Worm (Caenorhabditis elegans) whole organism, L3 larva: ENCODE results near the gene unc-68.

Experiments used
- ama-1 ChIP-seq: fragments of 150-350 bp; optimal IDR thresholded peaks from 2 replicates; lab custom pipeline; 2018
- ceh-28 ChIP-seq: fragments of 150-350 bp; optimal IDR thresholded peaks from 2 replicates; lab custom pipeline; 2014; ENCODE audit warnings: missing biosample characterization, missing genetic modification reagents, missing genetic modification characterization
- elt-1 ChIP-seq: fragments of 150-350 bp; optimal IDR thresholded peaks from 2 replicates; lab custom pipeline; 2014; ENCODE audit warnings: missing biosample characterization, missing genetic modification characterization
- fos-1 ChIP-seq: fragments of 150-350 bp; optimal IDR thresholded peaks from 2 replicates; lab custom pipeline; 2014; ENCODE audit warnings: missing biosample characterization, missing genetic modification characterization
- mdl-1 ChIP-seq: fragments of 150-350 bp; optimal IDR thresholded peaks from 2 replicates; lab custom pipeline; 2014; ENCODE audit warnings: missing biosample characterization, missing genetic modification characterization
- mml-1 ChIP-seq: fragments of 150-350 bp; sonication (generic microtip); optimal IDR thresholded peaks from 3 replicates; lab custom pipeline; 2014; ENCODE audit warnings: missing biosample characterization, missing genetic modification characterization
- nfya-1 ChIP-seq: sonication (generic microtip); optimal IDR thresholded peaks from 2 replicates; lab custom pipeline; 2017; ENCODE audit warnings: missing genetic modification characterization, mild to moderate bottlenecking, missing compliant biosample characterization, antibody characterized with exemption, moderate library complexity; ENCODE audit not compliant: insufficient read depth
- nhr-76 ChIP-seq: fragments of 150-350 bp; sonication (generic microtip); optimal IDR thresholded peaks from 5 replicates; lab custom pipeline; 2014; ENCODE audit warnings: missing biosample characterization, missing genetic modification characterization
- skn-1 ChIP-seq: fragments of 150-350 bp; optimal IDR thresholded peaks from 2 replicates; lab custom pipeline; 2014; ENCODE audit warnings: missing biosample characterization, missing genetic modification characterization
- unc-39 ChIP-seq: sonication (generic microtip); optimal IDR thresholded peaks from 4 replicates; lab custom pipeline; 2017; ENCODE audit warnings: missing biosample characterization, missing genetic modification characterization
- ztf-11 ChIP-seq: fragments of 150-350 bp; optimal IDR thresholded peaks from 2 replicates; lab custom pipeline; 2014; ENCODE audit warnings: missing biosample characterization, missing genetic modification characterization

DNA sequence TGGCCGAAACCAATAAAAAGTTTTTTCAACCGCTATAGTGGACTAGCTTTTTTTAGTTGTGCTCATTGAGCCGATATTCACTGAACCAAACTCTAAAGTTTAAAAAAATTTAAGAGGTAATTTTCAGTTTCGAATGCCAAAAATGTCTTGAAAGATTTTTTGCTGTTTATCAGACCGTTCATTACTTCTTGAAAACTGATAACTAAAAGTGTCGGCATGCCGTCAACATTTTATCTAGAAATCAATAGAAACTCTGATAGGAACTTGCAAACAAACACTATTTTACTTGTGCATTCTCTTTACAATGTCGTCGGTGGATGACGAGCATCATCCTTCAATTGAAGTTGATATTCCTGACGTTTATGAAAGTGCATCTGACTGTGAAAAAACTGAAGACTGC is 47.1 kb downstream of the unc-68 start:
- TF ChIP-seq nfya-1 (tag; lab: Kevin White, UChicago) (no peak), unc-39 (no peak), skn-1 (no peak), ama-1 (lab: Kevin White, UChicago) (no peak), elt-1 (tag; lab: Kevin White, UChicago) (no peak), ztf-11 (tag; lab: Kevin White, UChicago) (no peak), mml-1 (tag; lab: Kevin White, UChicago) (no peak), mdl-1 (tag; lab: Kevin White, UChicago) (no peak), ceh-28 (tag; lab: Kevin White, UChicago) (no peak), fos-1 (tag; lab: Kevin White, UChicago) (no peak), nhr-76 (tag; lab: Kevin White, UChicago) (no peak)
